Worm (Caenorhabditis elegans) whole organism, mixed stage, embryonic: ENCODE results near the gene brc-2.

Experiments used
- M03D4.4 ChIP-seq: sonication (generic microtip); optimal IDR thresholded peaks from 2 replicates; lab custom pipeline; 2017; ENCODE audit warnings: mild to moderate bottlenecking, missing genetic modification characterization, missing compliant biosample characterization
- bed-3 ChIP-seq: fragments of 200-800 bp; sonication (Bioruptor generic); optimal IDR thresholded peaks from 3 replicates; lab custom pipeline; 2018; ENCODE audit warnings: mild to moderate bottlenecking, missing genetic modification characterization, moderate library complexity, missing compliant biosample characterization
- blmp-1 ChIP-seq: fragments of 150-350 bp; optimal IDR thresholded peaks from 2 replicates; lab custom pipeline; 2014; ENCODE audit warnings: missing biosample characterization, missing genetic modification characterization
- ceh-39 ChIP-seq: fragments of 150-350 bp; optimal IDR thresholded peaks from 2 replicates; lab custom pipeline; 2014; ENCODE audit warnings: missing biosample characterization, missing genetic modification characterization
- ceh-43 ChIP-seq: fragments of 200-800 bp; sonication (Bioruptor generic); optimal IDR thresholded peaks from 2 replicates; lab custom pipeline; 2018; ENCODE audit warnings: mild to moderate bottlenecking, missing genetic modification characterization, moderate library complexity, missing compliant biosample characterization
- ceh-83 ChIP-seq: fragments of 200-800 bp; sonication (Bioruptor generic); optimal IDR thresholded peaks from 2 replicates; lab custom pipeline; 2018; ENCODE audit warnings: mild to moderate bottlenecking, missing genetic modification characterization, missing compliant biosample characterization
- ces-1 ChIP-seq: fragments of 150-350 bp; optimal IDR thresholded peaks from 2 replicates; lab custom pipeline; 2014; ENCODE audit warnings: missing biosample characterization, missing genetic modification reagents, missing genetic modification characterization
- cnd-1 ChIP-seq: fragments of 200-800 bp; sonication (Bioruptor generic); optimal IDR thresholded peaks from 2 replicates; lab custom pipeline; 2018; ENCODE audit warnings: mild to moderate bottlenecking, missing genetic modification characterization, missing compliant biosample characterization
- drap-1 ChIP-seq: fragments of 200-800 bp; sonication (Bioruptor generic); optimal IDR thresholded peaks from 3 replicates; lab custom pipeline; 2018; ENCODE audit warnings: mild to moderate bottlenecking, missing genetic modification characterization, missing compliant biosample characterization
- elt-3 ChIP-seq: fragments of 150-350 bp; optimal IDR thresholded peaks from 2 replicates; lab custom pipeline; 2014; ENCODE audit warnings: missing biosample characterization, missing genetic modification characterization
- flh-1 ChIP-seq: fragments of 200-800 bp; sonication (Bioruptor generic); optimal IDR thresholded peaks from 2 replicates; lab custom pipeline; 2018; ENCODE audit warnings: mild to moderate bottlenecking, missing genetic modification characterization, moderate library complexity, missing compliant biosample characterization
- hlh-1 ChIP-seq: fragments of 150-350 bp; optimal IDR thresholded peaks from 2 replicates; lab custom pipeline; 2014; ENCODE audit warnings: missing biosample characterization, missing genetic modification reagents, missing genetic modification characterization
- lin-13 ChIP-seq: fragments of 150-350 bp; optimal IDR thresholded peaks from 2 replicates; lab custom pipeline; 2014; ENCODE audit warnings: missing biosample characterization, missing genetic modification characterization
- lsy-2 ChIP-seq: fragments of 150-350 bp; optimal IDR thresholded peaks from 2 replicates; lab custom pipeline; 2014; ENCODE audit warnings: missing biosample characterization, missing genetic modification characterization
- mab-5 ChIP-seq: fragments of 150-350 bp; optimal IDR thresholded peaks from 2 replicates; lab custom pipeline; 2014; ENCODE audit warnings: missing biosample characterization, missing genetic modification characterization
- mep-1 ChIP-seq: fragments of 150-350 bp; optimal IDR thresholded peaks from 2 replicates; lab custom pipeline; 2017; ENCODE audit warnings: missing biosample characterization, missing genetic modification reagents, missing genetic modification characterization, inconsistent platforms
- mls-2 ChIP-seq: sonication (generic microtip); optimal IDR thresholded peaks from 2 replicates; lab custom pipeline; 2016; ENCODE audit warnings: mild to moderate bottlenecking, missing genetic modification characterization, moderate library complexity, missing compliant biosample characterization
- nhr-12 ChIP-seq: fragments of 150-350 bp; optimal IDR thresholded peaks from 2 replicates; lab custom pipeline; 2014; ENCODE audit warnings: missing biosample characterization, missing genetic modification characterization
- nhr-2 ChIP-seq: fragments of 150-350 bp; optimal IDR thresholded peaks from 2 replicates; lab custom pipeline; 2014; ENCODE audit warnings: missing biosample characterization, missing genetic modification characterization
- nhr-237 ChIP-seq: fragments of 150-350 bp; optimal IDR thresholded peaks from 2 replicates; lab custom pipeline; 2014; ENCODE audit warnings: missing biosample characterization, missing genetic modification characterization
- nhr-76 ChIP-seq: sonication (generic microtip); optimal IDR thresholded peaks from 2 replicates; lab custom pipeline; 2017; ENCODE audit warnings: missing biosample characterization, missing genetic modification characterization
- sem-2 ChIP-seq: fragments of 200-800 bp; sonication (Bioruptor generic); optimal IDR thresholded peaks from 2 replicates; lab custom pipeline; 2018; ENCODE audit warnings: mild to moderate bottlenecking, missing genetic modification characterization, missing compliant biosample characterization
- snpc-4 ChIP-seq: fragments of 150-350 bp; optimal IDR thresholded peaks from 2 replicates; lab custom pipeline; 2014; ENCODE audit warnings: missing biosample characterization, missing genetic modification characterization
- sptf-1 ChIP-seq: sonication (generic microtip); optimal IDR thresholded peaks from 2 replicates; lab custom pipeline; 2017; ENCODE audit warnings: mild to moderate bottlenecking, missing genetic modification characterization, moderate library complexity, missing compliant biosample characterization
- tbx-8 ChIP-seq: fragments of 200-800 bp; sonication (Bioruptor generic); optimal IDR thresholded peaks from 2 replicates; lab custom pipeline; 2018; ENCODE audit warnings: mild to moderate bottlenecking, missing genetic modification characterization, moderate library complexity, missing compliant biosample characterization
- unc-120 ChIP-seq: sonication (generic microtip); optimal IDR thresholded peaks from 2 replicates; lab custom pipeline; 2017; ENCODE audit warnings: missing genetic modification characterization, missing compliant biosample characterization; ENCODE audit not compliant: poor library complexity, severe bottlenecking
- unc-39 ChIP-seq: fragments of 150-350 bp; optimal IDR thresholded peaks from 2 replicates; lab custom pipeline; 2014; ENCODE audit warnings: missing biosample characterization, missing genetic modification characterization
- unc-62 ChIP-seq: fragments of 150-350 bp; optimal IDR thresholded peaks from 2 replicates; lab custom pipeline; 2014; ENCODE audit warnings: missing biosample characterization, missing genetic modification reagents, missing genetic modification characterization
- zip-8 ChIP-seq: fragments of 150-350 bp; optimal IDR thresholded peaks from 2 replicates; lab custom pipeline; 2014; ENCODE audit warnings: missing biosample characterization, missing genetic modification characterization
- ztf-11 ChIP-seq: fragments of 150-350 bp; optimal IDR thresholded peaks from 2 replicates; lab custom pipeline; 2014; ENCODE audit warnings: missing biosample characterization, missing genetic modification characterization

The brc-2 gene

DNA sequence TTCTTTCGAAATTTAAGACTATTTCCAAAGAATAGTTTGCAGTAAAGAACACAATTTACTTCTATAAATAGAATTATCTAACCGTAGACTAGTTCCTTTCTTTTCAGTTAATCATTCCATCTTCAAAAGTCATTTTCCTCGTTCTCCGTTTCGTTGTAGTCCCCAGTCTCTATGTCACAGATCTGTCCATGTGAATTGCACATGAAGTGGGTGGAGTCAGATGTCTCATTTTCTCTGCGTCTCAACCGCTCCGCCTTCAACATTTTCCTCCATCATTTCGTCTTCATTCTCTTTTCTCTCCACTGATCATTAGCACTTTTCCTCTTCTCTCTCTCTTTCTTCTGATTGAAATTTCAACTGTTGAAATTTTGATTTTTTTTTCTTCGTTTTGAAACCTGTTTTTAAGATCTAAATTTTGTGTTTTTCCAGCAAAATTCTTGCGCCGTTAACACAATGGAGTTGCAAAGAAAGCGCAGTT lies 5.3 kb downstream of the brc-2 start, which contains the start of gene T07E3.4:
TSS of gene T07E3.4 (plus strand) at position 428 of the 478 bp plus-strand sequence.
- TF ChIP-seq hlh-1 (peak; percentile 18), ces-1 (GFP tag; lab: Kevin White, UChicago) (peak; percentile 61), mep-1 (tag; lab: Kevin White, UChicago) (no peak), unc-62 (GFP tag; lab: Kevin White, UChicago) (peak; percentile 73)
- TF ChIP-seq, all 35 proteins: peak for 3

DNA sequence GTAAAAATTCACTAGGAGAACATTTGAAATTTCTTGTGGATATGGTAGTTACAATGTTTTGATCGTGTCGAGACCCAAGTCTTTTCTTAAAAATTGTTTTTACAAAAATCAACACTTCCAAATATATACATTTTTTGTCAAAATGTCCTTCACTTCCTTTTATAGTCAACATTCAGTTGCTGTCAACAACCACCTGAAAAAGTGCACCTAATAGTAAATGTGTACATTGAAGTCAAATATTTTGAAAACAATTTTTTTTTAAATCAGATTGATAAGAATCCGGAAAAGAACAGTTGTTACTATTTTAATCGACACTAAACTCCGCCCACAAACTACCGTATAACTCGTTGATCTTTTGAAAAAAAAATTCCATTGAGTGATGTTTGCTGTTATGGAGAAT lies 7.2 kb downstream of the brc-2 start:
- no peak for TF ChIP-seq ceh-39 (tag; lab: Kevin White, UChicago)
- no peak for TF ChIP-seq tbx-8 (GFP tag; lab: Kevin White, UChicago)
- no peak for TF ChIP-seq nhr-76 (tag; lab: Kevin White, UChicago)
- no peak for TF ChIP-seq hlh-1
- no peak for TF ChIP-seq cnd-1
- TF ChIP-seq mls-2 (tag; lab: Kevin White, UChicago): no peak
- no peak for TF ChIP-seq drap-1 (GFP tag; lab: Kevin White, UChicago)
- TF ChIP-seq nhr-2: no peak
- no peak for TF ChIP-seq flh-1 (GFP tag; lab: Kevin White, UChicago)
- TF ChIP-seq ceh-83 (GFP tag; lab: Kevin White, UChicago): no peak
- TF ChIP-seq lsy-2 (tag; lab: Kevin White, UChicago): no peak
- no peak for TF ChIP-seq lin-13 (tag; lab: Kevin White, UChicago)
- no peak for TF ChIP-seq elt-3 (tag; lab: Kevin White, UChicago)
- no peak for TF ChIP-seq ztf-11 (tag; lab: Kevin White, UChicago)
- TF ChIP-seq unc-39 (tag; lab: Kevin White, UChicago): no peak
- no peak for TF ChIP-seq zip-8 (tag; lab: Kevin White, UChicago)
- no peak for TF ChIP-seq sem-2 (GFP tag; lab: Kevin White, UChicago)
- no peak for TF ChIP-seq snpc-4
- TF ChIP-seq M03D4.4 (tag; lab: Kevin White, UChicago): no peak
- no peak for TF ChIP-seq sptf-1 (tag; lab: Kevin White, UChicago)

DNA sequence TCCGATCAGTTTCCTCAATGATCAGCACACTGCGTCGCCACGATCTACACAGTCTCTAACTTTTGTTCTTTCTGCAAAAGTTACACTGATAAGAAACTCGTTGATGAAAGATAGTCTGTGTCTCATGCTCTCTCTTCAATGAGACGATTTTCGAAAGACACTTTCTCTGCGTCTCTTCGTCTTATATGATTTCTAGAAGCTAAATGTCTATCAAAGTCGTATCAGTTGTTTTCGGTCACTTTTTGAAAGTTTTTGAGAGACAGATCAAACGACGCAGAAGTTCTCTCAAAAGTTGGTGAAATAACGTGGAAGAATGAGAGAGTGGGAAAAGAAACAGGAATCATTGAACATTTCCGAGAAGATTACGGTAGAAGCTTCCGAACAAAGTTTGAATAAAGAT lies 7.7 kb downstream of the brc-2 start:
- TF ChIP-seq unc-62 (GFP tag; lab: Kevin White, UChicago) (peak; percentile 68), blmp-1 (no peak), mep-1 (tag; lab: Kevin White, UChicago) (peak; percentile 15), hlh-1 (peak; percentile 36)
- TF ChIP-seq, all 35 proteins: peak for 3

DNA sequence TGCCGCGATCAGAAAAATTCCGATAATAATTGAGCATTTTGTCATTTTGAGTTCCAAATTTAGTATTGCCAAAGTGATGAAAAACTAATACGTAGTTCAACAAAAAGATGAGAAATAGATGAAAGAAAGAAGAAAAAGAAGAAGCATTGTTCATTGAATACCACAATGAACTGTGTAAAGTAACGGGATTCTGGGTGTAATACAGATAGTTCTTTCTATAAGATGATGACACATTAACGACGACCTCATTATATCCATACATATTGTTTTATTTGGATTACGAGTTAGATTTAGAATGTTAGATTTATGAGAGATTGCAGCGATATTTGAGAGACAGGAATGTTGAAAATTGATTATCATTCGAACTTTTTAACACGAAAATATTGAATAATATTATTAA lies 11.3 kb downstream of the brc-2 start, which contains the start of gene K04C2.5:
TSS of gene K04C2.5 (minus strand) at position 101 of the 400 bp plus-strand sequence.
- TF ChIP-seq mab-5 (tag; lab: Kevin White, UChicago): no peak
- TF ChIP-seq nhr-76 (tag; lab: Kevin White, UChicago): no peak
- TF ChIP-seq lin-13 (tag; lab: Kevin White, UChicago): no peak
- no peak for TF ChIP-seq ceh-43 (GFP tag; lab: Kevin White, UChicago)
- TF ChIP-seq ces-1 (GFP tag; lab: Kevin White, UChicago): no peak
- no peak for TF ChIP-seq nhr-2
- TF ChIP-seq unc-120: no peak
- TF ChIP-seq nhr-237 (tag; lab: Kevin White, UChicago): no peak
- no peak for TF ChIP-seq lsy-2 (tag; lab: Kevin White, UChicago)
- TF ChIP-seq nhr-12 (tag; lab: Kevin White, UChicago): no peak
- TF ChIP-seq, all 35 proteins: peak for 0

DNA sequence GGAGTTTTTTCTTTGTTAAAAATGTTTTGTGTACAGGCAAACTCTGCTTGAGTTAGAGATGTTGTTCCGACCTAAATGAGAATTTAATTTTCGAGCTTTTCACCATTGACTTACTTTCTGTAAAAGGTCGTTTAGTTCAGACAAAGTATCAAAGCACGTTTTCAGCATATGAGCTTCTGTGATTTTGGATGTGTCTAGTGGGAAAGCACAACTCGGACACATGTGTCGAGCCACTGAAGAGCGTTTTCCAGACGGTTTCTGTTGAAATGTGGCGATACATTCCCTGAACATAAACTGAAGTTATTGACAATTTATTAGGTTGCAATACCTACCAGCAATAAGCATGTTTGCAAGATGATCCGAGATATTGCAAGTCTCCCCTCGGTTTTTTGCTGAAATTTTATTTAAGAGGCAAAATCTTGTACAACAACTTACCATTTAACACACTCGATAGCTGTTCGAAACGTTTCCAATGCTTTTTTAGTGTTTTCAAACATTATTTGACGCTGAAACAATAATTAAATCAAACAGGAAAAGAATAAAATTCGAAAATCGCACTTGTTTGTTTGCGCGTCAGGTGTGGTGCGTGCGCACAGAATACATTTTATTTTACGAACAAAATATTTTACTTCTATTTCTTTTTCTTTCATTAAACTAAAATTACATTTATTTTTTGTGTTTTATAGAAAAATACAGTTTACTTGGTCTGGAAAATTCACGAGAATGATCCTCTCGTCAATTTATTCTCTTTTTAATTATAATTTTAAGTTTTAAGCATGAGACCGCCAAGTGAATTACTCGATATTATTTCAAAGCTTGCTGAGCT lies 13.7 kb downstream of the brc-2 start, which contains the start of the genes brd-1 and K04C2.2:
TSS of gene brd-1 (minus strand) at position 506 of the 826 bp plus-strand sequence.
TSS of gene K04C2.2 (plus strand) at position 776 of the 826 bp plus-strand sequence.
- TF ChIP-seq nhr-2: no peak
- TF ChIP-seq ces-1 (GFP tag; lab: Kevin White, UChicago): peak; percentile 48

DNA sequence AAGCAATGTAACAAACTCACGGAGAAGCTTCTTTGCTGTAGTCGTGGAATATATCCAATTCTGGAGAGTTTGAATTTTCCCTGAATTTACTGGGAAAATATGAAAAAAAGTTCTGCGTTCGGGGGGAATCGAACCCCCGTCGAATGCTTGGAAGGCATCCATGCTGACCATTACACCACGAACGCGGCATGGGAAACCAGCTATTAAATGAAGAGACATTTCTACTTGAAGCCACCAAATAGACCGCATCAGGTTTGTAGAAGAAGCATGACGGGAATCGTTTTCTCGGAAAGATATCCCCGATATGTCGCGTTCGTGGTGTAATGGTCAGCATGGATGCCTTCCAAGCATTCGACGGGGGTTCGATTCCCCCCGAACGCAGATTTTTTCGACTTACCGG lies 14.4 kb downstream of the brc-2 start:
- TF ChIP-seq hlh-1 (no peak), bed-3 (GFP tag; lab: Kevin White, UChicago) (no peak), snpc-4 (no peak), unc-62 (GFP tag; lab: Kevin White, UChicago) (no peak), mep-1 (tag; lab: Kevin White, UChicago) (no peak), nhr-237 (tag; lab: Kevin White, UChicago) (no peak)
